Worm (Caenorhabditis elegans) whole organism, late embryonic: ENCODE measurements around the gene F49C5.16.

Source experiments
- C38D4.7 ChIP-seq: fragments of 200-800 bp; sonication (Bioruptor generic); optimal IDR thresholded peaks from 2 replicates; lab custom pipeline; 2018; ENCODE audit warnings: mild to moderate bottlenecking, missing genetic modification characterization, moderate library complexity, missing compliant biosample characterization
- K02D7.2 ChIP-seq: sonication (generic microtip); optimal IDR thresholded peaks from 2 replicates; lab custom pipeline; 2017; ENCODE audit warnings: mild to moderate bottlenecking, missing genetic modification characterization, missing compliant biosample characterization
- K09A11.1 ChIP-seq: sonication (generic microtip); optimal IDR thresholded peaks from 2 replicates; lab custom pipeline; 2017; ENCODE audit warnings: antibody characterized with exemption, mild to moderate bottlenecking, missing genetic modification characterization, missing compliant biosample characterization; ENCODE audit not compliant: insufficient read depth
- ama-1 ChIP-seq: fragments of 150-350 bp; optimal IDR thresholded peaks from 2 replicates; lab custom pipeline; 2014
- ceh-18 ChIP-seq: sonication (generic microtip); optimal IDR thresholded peaks from 2 replicates; lab custom pipeline; 2016; ENCODE audit warnings: missing genetic modification characterization, missing compliant biosample characterization
- ceh-2 ChIP-seq: sonication (generic microtip); optimal IDR thresholded peaks from 2 replicates; lab custom pipeline; 2016; ENCODE audit warnings: missing genotype, missing genetic modification characterization, missing compliant biosample characterization
- ceh-22 ChIP-seq: sonication (generic microtip); optimal IDR thresholded peaks from 2 replicates; lab custom pipeline; 2017; ENCODE audit warnings: missing biosample characterization, missing genetic modification characterization
- ceh-31 ChIP-seq: sonication (generic microtip); optimal IDR thresholded peaks from 2 replicates; lab custom pipeline; 2016; ENCODE audit warnings: missing genetic modification characterization, missing compliant biosample characterization
- ceh-34 ChIP-seq: sonication (generic microtip); optimal IDR thresholded peaks from 2 replicates; lab custom pipeline; 2016; ENCODE audit warnings: mild to moderate bottlenecking, missing genetic modification characterization, missing compliant biosample characterization
- ceh-45 ChIP-seq: fragments of 200-800 bp; sonication (Bioruptor generic); IDR thresholded peaks from 2 replicates; pipeline ENCODE4 v1.3.6; 2022; ENCODE audit warnings: missing genetic modification reagents, missing genetic modification characterization, missing compliant biosample characterization
- che-1 ChIP-seq: sonication (generic microtip); optimal IDR thresholded peaks from 2 replicates; lab custom pipeline; 2016; ENCODE audit warnings: mild to moderate bottlenecking, missing genetic modification characterization, missing compliant biosample characterization
- dmd-4 ChIP-seq: sonication (generic microtip); optimal IDR thresholded peaks from 2 replicates; lab custom pipeline; 2016; ENCODE audit warnings: borderline replicate concordance, missing genetic modification characterization, missing compliant biosample characterization
- eyg-1 ChIP-seq: sonication (generic microtip); optimal IDR thresholded peaks from 2 replicates; lab custom pipeline; 2016; ENCODE audit warnings: missing genotype, missing genetic modification characterization, missing compliant biosample characterization
- fax-1 ChIP-seq: sonication (generic microtip); optimal IDR thresholded peaks from 2 replicates; lab custom pipeline; 2016; ENCODE audit warnings: missing genotype, missing genetic modification characterization, missing compliant biosample characterization
- hlh-6 ChIP-seq: sonication (generic microtip); optimal IDR thresholded peaks from 2 replicates; lab custom pipeline; 2016; ENCODE audit warnings: missing genotype, missing genetic modification characterization, missing compliant biosample characterization
- lim-6 ChIP-seq: sonication (generic microtip); optimal IDR thresholded peaks from 2 replicates; lab custom pipeline; 2016; ENCODE audit warnings: missing genetic modification characterization, missing compliant biosample characterization
- madf-2 ChIP-seq: sonication (generic microtip); optimal IDR thresholded peaks from 2 replicates; lab custom pipeline; 2017; ENCODE audit warnings: missing genetic modification characterization, missing compliant biosample characterization
- nhr-11 ChIP-seq: fragments of 150-350 bp; optimal IDR thresholded peaks from 2 replicates; lab custom pipeline; 2014; ENCODE audit warnings: missing biosample characterization, missing genetic modification characterization
- pag-3 ChIP-seq: sonication (generic microtip); optimal IDR thresholded peaks from 2 replicates; lab custom pipeline; 2016; ENCODE audit warnings: missing compliant biosample characterization, missing genetic modification characterization, borderline replicate concordance
- pat-9 ChIP-seq: fragments of 200-800 bp; sonication (Bioruptor generic); optimal IDR thresholded peaks from 2 replicates; lab custom pipeline; 2018; ENCODE audit warnings: mild to moderate bottlenecking, missing genetic modification characterization, moderate library complexity, missing compliant biosample characterization
- pqm-1 ChIP-seq: sonication (generic microtip); optimal IDR thresholded peaks from 2 replicates; lab custom pipeline; 2016; ENCODE audit warnings: missing genetic modification characterization, missing compliant biosample characterization
- pros-1 ChIP-seq: fragments of 150-350 bp; optimal IDR thresholded peaks from 2 replicates; lab custom pipeline; 2014; ENCODE audit warnings: missing biosample characterization, missing genetic modification reagents, missing genetic modification characterization
- rnt-1 ChIP-seq: sonication (generic microtip); optimal IDR thresholded peaks from 2 replicates; lab custom pipeline; 2016; ENCODE audit warnings: missing genetic modification characterization, missing compliant biosample characterization
- syd-9 ChIP-seq: sonication (generic microtip); optimal IDR thresholded peaks from 2 replicates; lab custom pipeline; 2016; ENCODE audit warnings: mild to moderate bottlenecking, missing genetic modification characterization, moderate library complexity, missing compliant biosample characterization
- zip-5 ChIP-seq: sonication (generic microtip); optimal IDR thresholded peaks from 2 replicates; lab custom pipeline; 2016; ENCODE audit warnings: missing genetic modification characterization, missing compliant biosample characterization
- ztf-16 ChIP-seq: sonication (generic microtip); optimal IDR thresholded peaks from 2 replicates; lab custom pipeline; 2017; ENCODE audit warnings: missing genetic modification characterization, missing compliant biosample characterization

The F49C5.16 gene

DNA sequence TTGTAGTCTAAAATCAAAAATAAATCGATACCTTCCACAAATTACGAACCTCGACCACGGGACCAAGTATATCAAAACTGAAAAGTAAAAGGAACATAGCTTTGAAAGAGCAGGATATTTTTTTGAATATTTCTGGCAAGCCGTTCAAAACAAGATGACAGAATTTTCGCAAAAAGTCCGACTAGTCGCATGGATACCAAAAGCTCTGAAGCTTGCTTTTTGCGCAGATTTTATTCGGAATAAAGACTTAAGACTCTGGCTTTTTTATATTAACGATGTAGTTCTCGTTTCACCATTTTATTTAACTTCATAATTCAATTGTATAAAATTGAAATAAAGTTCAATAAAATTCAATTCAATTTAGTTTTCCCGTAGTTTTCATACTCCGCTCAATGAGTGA lies 25.9 kb downstream of the F49C5.16 start, which contains the start of gene Y38E10A.2:
Gene Y38E10A.2 (minus strand): TSS at position 101 of the 400 bp plus-strand sequence.
- TF ChIP-seq dmd-4 (tag; lab: Kevin White, UChicago) (no peak), ceh-2 (tag; lab: Kevin White, UChicago) (no peak), K02D7.2 (tag; lab: Kevin White, UChicago) (no peak), ztf-16 (tag; lab: Kevin White, UChicago) (no peak), zip-5 (tag; lab: Kevin White, UChicago) (no peak), rnt-1 (tag; lab: Kevin White, UChicago) (no peak), ceh-31 (no peak), K09A11.1 (no peak), fax-1 (no peak), che-1 (tag; lab: Kevin White, UChicago) (no peak), madf-2 (no peak), pag-3 (tag; lab: Kevin White, UChicago) (no peak), ceh-45 (GFP tag; lab: Robert Waterston, UW) (no peak), C38D4.7 (GFP tag; lab: Kevin White, UChicago) (no peak), ceh-22 (tag; lab: Kevin White, UChicago) (no peak), hlh-6 (no peak)

ce11 chrII:12574668-12575067 lies 27.0 kb downstream of the F49C5.16 start, which contains the start of gene Y38E10A.3:
Gene Y38E10A.3 (minus strand): TSS chrII:12574768.
- TF ChIP-seq ceh-18, result no peak

DNA sequence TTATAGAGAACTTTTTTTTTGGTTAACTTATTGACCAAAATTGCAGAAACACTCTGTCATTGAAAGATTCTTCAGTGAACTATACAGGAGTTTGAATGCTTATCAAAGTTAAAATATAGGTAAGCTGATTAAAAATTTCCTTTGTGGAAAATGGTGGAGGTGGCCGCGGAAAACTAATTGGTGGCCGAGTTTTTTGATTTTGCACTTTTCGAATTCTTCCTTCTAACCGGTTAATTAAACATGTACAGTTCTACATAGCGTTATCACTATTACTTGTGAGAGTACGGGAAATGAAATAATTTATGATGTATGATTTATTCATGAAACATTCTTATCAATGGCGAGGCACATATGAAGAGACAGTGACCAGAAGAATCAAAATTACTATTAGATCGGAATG lies 30.1 kb downstream of the F49C5.16 start, which contains the start of gene clec-8:
Gene clec-8 (minus strand): TSS at position 308 of the 400 bp plus-strand sequence.
- no peak for TF ChIP-seq pat-9 (tag; lab: Kevin White, UChicago)

DNA sequence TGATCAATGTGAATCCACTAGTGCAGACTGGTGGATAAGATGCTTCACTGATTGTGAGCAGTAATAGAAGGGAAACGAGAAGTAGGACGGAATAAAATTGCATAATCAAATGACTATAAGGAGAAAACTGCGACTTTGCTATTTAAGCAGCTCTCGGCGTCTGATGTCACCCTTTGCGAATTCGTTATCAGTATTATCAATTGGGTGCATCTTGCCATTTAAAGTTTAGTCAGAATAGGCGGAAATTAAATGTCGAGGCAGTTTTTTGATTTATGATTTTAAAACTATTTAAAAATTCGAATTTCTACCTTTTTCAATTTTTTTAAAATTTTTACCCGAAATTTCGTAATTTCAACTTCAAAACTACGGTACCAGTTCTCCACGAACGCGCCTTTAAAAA lies 33.3 kb downstream of the F49C5.16 start, which contains the start of gene clec-4:
Gene clec-4 (minus strand): TSS at position 162 of the 400 bp plus-strand sequence.
- TF ChIP-seq ama-1 (lab: Kevin White, UChicago), result no peak
- no peak for TF ChIP-seq eyg-1
- TF ChIP-seq pros-1 (tag; lab: Kevin White, UChicago), result no peak
- TF ChIP-seq syd-9 (tag; lab: Kevin White, UChicago), result no peak
- TF ChIP-seq ceh-22 (tag; lab: Kevin White, UChicago), result no peak
- no peak for TF ChIP-seq nhr-11 (tag; lab: Kevin White, UChicago)
- TF ChIP-seq lim-6 (tag; lab: Kevin White, UChicago), result no peak
- TF ChIP-seq pqm-1, result no peak
- TF ChIP-seq ceh-34 (tag; lab: Kevin White, UChicago), result no peak
- no peak for TF ChIP-seq ceh-18
